Fruit fly (Drosophila melanogaster) S2 (cell line): Measurements from ENCODE around the gene tty.

Experiments
- CG8478 ChIP-seq: fragments of >200 bp; optimal IDR thresholded peaks from 2 replicates; lab custom pipeline; 2018
- CTCF ChIP-seq, 2 experiments: fragments of >200 bp; optimal IDR thresholded peaks; 2 replicates each; lab custom pipeline; 2018

dm6 chrX:21339476-21339931 is at the start of gene tty, which contains the start of gene fliI:
- TF ChIP-seq CG8478, result no peak
- TF ChIP-seq CTCF (optimal IDR thresholded peaks at IDR 0.05; lab: Kevin White, UChicago), result peak in 1 of 2 experiments; percentile 25
